Worm (Caenorhabditis elegans): ENCODE data around the gene dab-1.

dab-1 gene

DNA sequence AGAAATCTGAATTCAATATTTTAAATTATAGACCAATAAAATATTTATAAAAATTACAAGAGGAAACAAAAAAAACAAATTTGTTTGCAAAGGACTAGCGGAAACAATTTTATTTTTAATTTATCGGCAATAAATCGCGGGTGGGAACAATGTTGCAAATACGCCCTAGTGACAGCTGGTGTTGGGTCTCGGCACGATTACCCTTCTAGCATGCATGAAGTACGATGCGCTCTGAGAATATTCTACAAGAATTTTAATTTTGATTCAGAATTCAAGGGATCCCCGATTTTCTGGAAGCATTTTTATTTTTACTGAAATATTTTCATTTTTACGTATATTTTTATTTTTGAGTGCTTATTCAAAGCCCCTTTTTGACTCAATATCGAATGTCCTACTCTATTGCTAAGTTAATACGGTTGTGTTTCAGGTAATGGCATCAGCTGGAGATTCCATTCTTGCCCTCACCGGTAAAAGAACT, 37.1 kb upstream of the dab-1 start, which contains the start of the genes mig-5 and cct-1 (continued):
- TF ChIP-seq hif-1 (tag; optimal IDR thresholded peaks at IDR 0.05) (peak in 1 of 2 experiments; percentile 67), D1046.2 (GFP tag; IDR thresholded peaks at IDR 0.05) (no peak), ZK337.2 (GFP tag; IDR thresholded peaks at IDR 0.05) (no peak), madf-9 (GFP tag; conservative IDR thresholded peaks at IDR 0.05) (no peak), lin-39 (tag; optimal IDR thresholded peaks at IDR 0.05) (peak; percentile 83), daf-16 (GFP tag; optimal IDR thresholded peaks at IDR 0.05) (peak; percentile 61 to 87), daf-16 (tag; optimal IDR thresholded peaks at IDR 0.05) (peak; percentile 84), tag-97 (GFP tag; IDR thresholded peaks at IDR 0.05) (no peak), spr-3 (GFP tag; optimal IDR thresholded peaks at IDR 0.05) (peak; percentile 78), madf-5 (GFP tag; IDR thresholded peaks at IDR 0.05) (no peak), set-16 (GFP tag; IDR thresholded peaks at IDR 0.05) (no peak), nhr-42 (GFP tag; IDR thresholded peaks at IDR 0.05) (peak; percentile 78; the same call in 1 of the 2 replicates), hlh-11 (tag; optimal IDR thresholded peaks at IDR 0.05) (peak; percentile 94), T26A8.4 (GFP tag; IDR thresholded peaks at IDR 0.05) (peak; percentile 97), dmd-6 (GFP tag; IDR thresholded peaks at IDR 0.05) (peak; percentile 89), php-3 (GFP tag; IDR thresholded peaks at IDR 0.05) (peak; percentile 96), snpc-1.2 (GFP tag; IDR thresholded peaks at IDR 0.05) (no peak), lsy-2 (tag; optimal IDR thresholded peaks at IDR 0.05) (peak; percentile 99 to 100), mes-2 (tag; optimal IDR thresholded peaks at IDR 0.05; ENCODE audit: poor library complexity, severe bottlenecking) (peak; percentile 98), zag-1 (tag; optimal IDR thresholded peaks at IDR 0.05) (peak; percentile 87), nhr-10 (tag; optimal IDR thresholded peaks at IDR 0.05) (peak; percentile 88), ceh-20 (GFP tag; IDR thresholded peaks at IDR 0.05) (peak; percentile 92), F49E8.2 (tag; optimal IDR thresholded peaks at IDR 0.05; ENCODE audit: borderline replicate concordance) (no peak), unc-62 (GFP tag; optimal IDR thresholded peaks at IDR 0.05 in 1 of 2) (peak in 1 of 2 experiments; percentile 98), unc-62 (tag; optimal IDR thresholded peaks at IDR 0.05) (no peak), pha-4 (GFP tag; IDR thresholded peaks at IDR 0.05) (peak; percentile 87), pha-4 (tag; optimal IDR thresholded peaks at IDR 0.05) (peak; percentile 88), ztf-7 (tag; optimal IDR thresholded peaks at IDR 0.05) (peak; percentile 87), gei-8 (GFP tag; optimal IDR thresholded peaks at IDR 0.05) (no peak), mdt-29 (GFP tag; IDR thresholded peaks at IDR 0.05) (peak; percentile 77), mxl-2 (GFP tag; conservative IDR thresholded peaks at IDR 0.05) (peak; percentile 57; the same call in 1 of the 2 replicates), F10B5.3 (tag; optimal IDR thresholded peaks at IDR 0.05) (peak; percentile 85), T20F7.1 (GFP tag; optimal IDR thresholded peaks at IDR 0.05) (peak; percentile 93), egl-27 (tag; optimal IDR thresholded peaks at IDR 0.05) (no peak), ces-1 (GFP tag; optimal IDR thresholded peaks at IDR 0.05) (peak; percentile 72), aha-1 (tag) (peak; percentile 85), Y5F2A.4 (GFP tag; optimal IDR thresholded peaks at IDR 0.05) (peak; percentile 41), hlh-30 (tag; optimal IDR thresholded peaks at IDR 0.05; ENCODE audit: insufficient read depth) (peak; percentile 90), vab-7 (GFP tag; IDR thresholded peaks at IDR 0.05) (0 out of 2 replicates have a peak, but pooled peaks have one; percentile 29), nhr-111 (GFP tag; optimal IDR thresholded peaks at IDR 0.05) (no peak), snpc-4 (tag; optimal IDR thresholded peaks at IDR 0.05) (no peak), arid-1 (GFP tag; conservative IDR thresholded peaks at IDR 0.05) (peak; percentile 93), ctbp-1 (GFP tag; IDR thresholded peaks at IDR 0.05) (peak; percentile 93), lim-7 (GFP tag; IDR thresholded peaks at IDR 0.05) (no peak), mdl-1 (tag; optimal IDR thresholded peaks at IDR 0.05) (peak; percentile 51 to 75), nhr-237 (tag; optimal IDR thresholded peaks at IDR 0.05) (peak; percentile 49), zip-2 (tag; optimal IDR thresholded peaks at IDR 0.05) (peak; percentile 81), F26F4.8 (GFP tag; conservative IDR thresholded peaks at IDR 0.05) (no peak), attf-4 (tag; optimal IDR thresholded peaks at IDR 0.05) (no peak), unc-130 (GFP tag; optimal IDR thresholded peaks at IDR 0.05) (peak; percentile 65), ama-1 (optimal IDR thresholded peaks at IDR 0.05) (no peak), zfp-2 (tag; optimal IDR thresholded peaks at IDR 0.05) (peak; percentile 78)

Measured in whole organism, L4 larva.